Worm (Caenorhabditis elegans): ENCODE measurements around the gene aipr-1.
A peak's percentile ranks its signal among the peaks of the same experiment; 100 is the strongest.

- no peak for TF ChIP-seq skn-1 (tag; optimal IDR thresholded peaks at IDR 0.05)
- TF ChIP-seq swsn-7 (tag; optimal IDR thresholded peaks at IDR 0.05): peak; percentile 61
- peak; percentile 36 for TF ChIP-seq dsc-1 (tag; optimal IDR thresholded peaks at IDR 0.05)
- TF ChIP-seq tlp-1 (tag; optimal IDR thresholded peaks at IDR 0.05): no peak
- TF ChIP-seq nhr-77 (tag; optimal IDR thresholded peaks at IDR 0.05): no peak
Observed at ce11 chrII:6600973-6601372, 6.9 kb upstream of the aipr-1 start, which contains the start of gene vps-33.2.
